Fruit fly (Drosophila melanogaster) whole organism, adult: ENCODE data around the gene CG2975.

Experiments
- CG11617 ChIP-seq: fragments of 200-800 bp; sonication (Bioruptor generic); optimal IDR thresholded peaks from 2 replicates; lab custom pipeline; 2017; ENCODE audit warnings: mild to moderate bottlenecking, missing biosample characterization, missing genetic modification reagents, missing genetic modification characterization
- CG12768 ChIP-seq: fragments of 200-800 bp; sonication (Bioruptor generic); optimal IDR thresholded peaks from 2 replicates; lab custom pipeline; 2017; ENCODE audit warnings: missing biosample characterization, missing genetic modification characterization, mild to moderate bottlenecking, moderate library complexity, missing genetic modification reagents
- CG14711 ChIP-seq: fragments of 200-800 bp; sonication (Bioruptor generic); optimal IDR thresholded peaks from 2 replicates; lab custom pipeline; 2018; ENCODE audit warnings: missing biosample characterization, mild to moderate bottlenecking, missing genetic modification characterization, moderate library complexity
- CG1620 ChIP-seq: fragments of 200-800 bp; sonication (Bioruptor generic); optimal IDR thresholded peaks from 2 replicates; lab custom pipeline; 2016; ENCODE audit warnings: missing biosample characterization, missing genetic modification characterization
- CG33017 ChIP-seq: fragments of 200-800 bp; sonication (Bioruptor generic); optimal IDR thresholded peaks from 2 replicates; lab custom pipeline; 2018; ENCODE audit warnings: missing biosample characterization, mild to moderate bottlenecking, missing genetic modification characterization, moderate library complexity
- CG5204 ChIP-seq: fragments of 200-800 bp; sonication (Bioruptor generic); optimal IDR thresholded peaks from 2 replicates; lab custom pipeline; 2016; ENCODE audit warnings: missing biosample characterization, missing genetic modification characterization
- CG7045 ChIP-seq: fragments of 200-800 bp; sonication (Bioruptor generic); optimal IDR thresholded peaks from 2 replicates; lab custom pipeline; 2017; ENCODE audit warnings: missing biosample characterization, mild to moderate bottlenecking, missing genetic modification characterization
- CG7101 ChIP-seq: fragments of 200-800 bp; sonication (Bioruptor generic); optimal IDR thresholded peaks from 2 replicates; lab custom pipeline; 2018; ENCODE audit warnings: missing biosample characterization, mild to moderate bottlenecking, missing genetic modification characterization, moderate library complexity
- Clk ChIP-seq: fragments of 200-800 bp; sonication (Bioruptor generic); optimal IDR thresholded peaks from 2 replicates; lab custom pipeline; 2017; ENCODE audit warnings: missing biosample characterization, missing genetic modification characterization
- Crg-1 ChIP-seq: fragments of 200-800 bp; sonication (Bioruptor generic); optimal IDR thresholded peaks from 2 replicates; lab custom pipeline; 2016; ENCODE audit warnings: missing biosample characterization, missing genetic modification characterization
- Hr96 ChIP-seq: fragments of 200-800 bp; sonication (Bioruptor generic); optimal IDR thresholded peaks from 2 replicates; lab custom pipeline; 2016; ENCODE audit warnings: missing biosample characterization, missing genetic modification characterization
- Mnt ChIP-seq: fragments of 200-800 bp; sonication (Bioruptor generic); optimal IDR thresholded peaks from 2 replicates; lab custom pipeline; 2016; ENCODE audit warnings: missing biosample characterization, mild to moderate bottlenecking, missing genetic modification characterization
- bab1 ChIP-seq: fragments of 200-800 bp; sonication (Bioruptor generic); optimal IDR thresholded peaks from 3 replicates; lab custom pipeline; 2019; ENCODE audit warnings: missing biosample characterization, mild to moderate bottlenecking, missing genetic modification characterization, moderate library complexity
- cic ChIP-seq: fragments of 200-800 bp; sonication (Bioruptor generic); optimal IDR thresholded peaks from 2 replicates; lab custom pipeline; 2017; ENCODE audit warnings: missing biosample characterization, mild to moderate bottlenecking, missing genetic modification characterization, moderate library complexity
- cnc ChIP-seq, 2 experiments: fragments of >200 bp; optimal IDR thresholded peaks; 2 replicates each; lab custom pipeline; 2017
- kay ChIP-seq: fragments of 200-800 bp; sonication (Bioruptor generic); peaks from one replicate; lab custom pipeline; 2016; ENCODE audit warnings: missing biosample characterization, missing genetic modification characterization, borderline replicate concordance
- ovo ChIP-seq: fragments of 200-800 bp; sonication (Bioruptor generic); optimal IDR thresholded peaks from 2 replicates; lab custom pipeline; 2016; ENCODE audit warnings: missing biosample characterization, missing genetic modification characterization
- pad ChIP-seq: fragments of 200-800 bp; sonication (Bioruptor generic); optimal IDR thresholded peaks from 3 replicates; lab custom pipeline; 2017; ENCODE audit warnings: missing biosample characterization, missing genetic modification characterization, mild to moderate bottlenecking, moderate library complexity, missing genetic modification reagents
- tj ChIP-seq: fragments of 200-800 bp; sonication (Bioruptor generic); optimal IDR thresholded peaks from 3 replicates; lab custom pipeline; 2017; ENCODE audit warnings: missing biosample characterization, mild to moderate bottlenecking, missing genetic modification characterization, moderate library complexity
- toe ChIP-seq: fragments of 200-800 bp; sonication (Bioruptor generic); optimal IDR thresholded peaks from 2 replicates; lab custom pipeline; 2016; ENCODE audit warnings: missing biosample characterization, missing genetic modification characterization

Gene CG2975

dm6 chr2L:2885503-2886225 is 45.7 kb downstream of the CG2975 start, which contains the start of the genes NTPase and lilli:
Gene NTPase (minus strand): TSS chr2L:2885850.
Gene lilli (plus strand): TSS chr2L:2885929.
- peak; percentile 47 for TF ChIP-seq pad (GFP tag; lab: Kevin White, UChicago)
- TF ChIP-seq CG12768 (GFP tag; lab: Kevin White, UChicago) = peak; percentile 42
- TF ChIP-seq cnc (optimal IDR thresholded peaks at IDR 0.05; lab: Kevin White, UChicago) = no peak
- TF ChIP-seq Mnt (GFP tag; lab: Kevin White, UChicago) = peak; percentile 3
- no peak for TF ChIP-seq Clk
- TF ChIP-seq cic (GFP tag; lab: Kevin White, UChicago) = peak; percentile 76
- peak; percentile 42 for TF ChIP-seq kay (GFP tag; lab: Kevin White, UChicago)
- peak; percentile 24 for TF ChIP-seq CG14711
- peak; percentile 58 for TF ChIP-seq bab1 (GFP tag; lab: Kevin White, UChicago)
- no peak for TF ChIP-seq toe (GFP tag; lab: Kevin White, UChicago)
- peak; percentile 1 for TF ChIP-seq ovo (GFP tag; lab: Kevin White, UChicago)
- TF ChIP-seq Hr96 = no peak
- no peak for TF ChIP-seq CG33017 (tag; lab: Kevin White, UChicago)
- TF ChIP-seq CG1620 (GFP tag; lab: Kevin White, UChicago) = peak; percentile 11
- TF ChIP-seq CG11617 (GFP tag; lab: Kevin White, UChicago) = peak; percentile 0
- TF ChIP-seq CG7101 (tag; lab: Kevin White, UChicago) = peak; percentile 44
- TF ChIP-seq tj (GFP tag; lab: Kevin White, UChicago) = no peak
- no peak for TF ChIP-seq CG7045 (GFP tag; lab: Kevin White, UChicago)
- no peak for TF ChIP-seq CG5204
- TF ChIP-seq Crg-1 (GFP tag; lab: Kevin White, UChicago) = peak; percentile 57

dm6 chr2L:2886226-2886569 is 46.3 kb downstream of the CG2975 start:
- TF ChIP-seq CG1620 (GFP tag; lab: Kevin White, UChicago) (no peak), CG12768 (GFP tag; lab: Kevin White, UChicago) (no peak), tj (GFP tag; lab: Kevin White, UChicago) (no peak), Hr96 (no peak), CG14711 (no peak), kay (GFP tag; lab: Kevin White, UChicago) (no peak)

- TF ChIP-seq bab1 (GFP tag; lab: Kevin White, UChicago) = no peak
- TF ChIP-seq Crg-1 (GFP tag; lab: Kevin White, UChicago) = no peak
- no peak for TF ChIP-seq toe (GFP tag; lab: Kevin White, UChicago)
- TF ChIP-seq tj (GFP tag; lab: Kevin White, UChicago) = peak; percentile 94
- no peak for TF ChIP-seq CG11617 (GFP tag; lab: Kevin White, UChicago)
- TF ChIP-seq CG7101 (tag; lab: Kevin White, UChicago) = no peak
- no peak for TF ChIP-seq Hr96
- peak; percentile 70 for TF ChIP-seq kay (GFP tag; lab: Kevin White, UChicago)
- no peak for TF ChIP-seq cnc (optimal IDR thresholded peaks at IDR 0.05; lab: Kevin White, UChicago)
- TF ChIP-seq ovo (GFP tag; lab: Kevin White, UChicago) = no peak
Observed at dm6 chr2L:2886613-2887537, 47.0 kb downstream of the CG2975 start.

dm6 chr2L:2887760-2888600 is 48.1 kb downstream of the CG2975 start:
- no peak for TF ChIP-seq Crg-1 (GFP tag; lab: Kevin White, UChicago)
- peak; percentile 92 for TF ChIP-seq ovo (GFP tag; lab: Kevin White, UChicago)
- peak; percentile 28 for TF ChIP-seq CG11617 (GFP tag; lab: Kevin White, UChicago)
- no peak for TF ChIP-seq CG1620 (GFP tag; lab: Kevin White, UChicago)
- TF ChIP-seq kay (GFP tag; lab: Kevin White, UChicago) = peak; percentile 92
- peak; percentile 24 for TF ChIP-seq pad (GFP tag; lab: Kevin White, UChicago)
- TF ChIP-seq CG14711 = no peak

- TF ChIP-seq CG14711 (no peak), bab1 (GFP tag; lab: Kevin White, UChicago) (peak; percentile 11), cic (GFP tag; lab: Kevin White, UChicago) (peak; percentile 30), CG33017 (tag; lab: Kevin White, UChicago) (peak; percentile 50), ovo (GFP tag; lab: Kevin White, UChicago) (peak; percentile 85), tj (GFP tag; lab: Kevin White, UChicago) (peak; percentile 7), CG11617 (GFP tag; lab: Kevin White, UChicago) (no peak), Mnt (GFP tag; lab: Kevin White, UChicago) (no peak), CG12768 (GFP tag; lab: Kevin White, UChicago) (peak; percentile 10)
Observed at dm6 chr2L:2888859-2889443, 49.0 kb downstream of the CG2975 start.
